Worm (Caenorhabditis elegans) whole organism, L2 larva: ENCODE data around the gene czw-1.

ENCODE experiments used
- nhr-25 ChIP-seq: fragments of 150-350 bp; sonication (generic microtip); optimal IDR thresholded peaks from 3 replicates; lab custom pipeline; 2014; ENCODE audit warnings: missing biosample characterization, missing genetic modification characterization
- peb-1 ChIP-seq: fragments of 150-350 bp; optimal IDR thresholded peaks from 2 replicates; lab custom pipeline; 2014; ENCODE audit warnings: missing biosample characterization, missing genetic modification characterization
- skn-1 ChIP-seq: sonication (generic microtip); optimal IDR thresholded peaks from 2 replicates; lab custom pipeline; 2017; ENCODE audit warnings: missing biosample characterization, missing genetic modification characterization

DNA sequence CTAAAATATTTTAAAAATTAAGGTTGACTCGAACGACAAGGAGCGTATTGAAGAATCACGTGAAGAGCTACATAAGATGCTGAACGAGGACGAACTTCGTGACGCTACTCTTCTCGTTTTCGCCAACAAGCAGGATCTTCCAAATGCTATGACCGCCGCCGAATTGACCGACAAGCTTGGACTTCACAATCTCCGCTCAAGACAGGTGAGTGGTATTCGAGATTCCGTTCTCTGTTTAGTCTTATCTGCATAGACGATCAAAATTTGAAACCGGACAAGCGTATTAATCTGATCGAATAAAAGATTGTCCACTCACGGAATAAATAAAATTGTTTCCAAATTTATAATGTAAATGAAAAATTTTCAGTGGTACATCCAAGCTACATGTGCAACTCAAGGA lies 36.4 kb upstream of the czw-1 start:
- TF ChIP-seq peb-1 (tag; lab: Kevin White, UChicago) (no peak), skn-1 (no peak), nhr-25 (tag; lab: Kevin White, UChicago) (no peak)
